Fruit fly (Drosophila melanogaster) whole organism, pupa: ENCODE results near the gene CG5412.

Experiments used
- CG10348 ChIP-seq: fragments of 200-800 bp; sonication (Bioruptor generic); IDR thresholded peaks from 2 replicates; pipeline ENCODE4 v1.3.6; 2022; ENCODE audit warnings: missing biosample characterization, missing genetic modification characterization
- CG12605 ChIP-seq: fragments of 200-800 bp; sonication (Bioruptor generic); IDR thresholded peaks from 2 replicates; pipeline ENCODE4 v1.3.6; 2022; ENCODE audit warnings: missing biosample characterization, missing genetic modification characterization
- CG13204 ChIP-seq: fragments of 200-800 bp; sonication (Bioruptor generic); optimal IDR thresholded peaks from 2 replicates; lab custom pipeline; 2018; ENCODE audit warnings: missing biosample characterization, mild to moderate bottlenecking, missing genetic modification characterization, moderate library complexity
- CG14655 ChIP-seq: fragments of 200-800 bp; sonication (Bioruptor generic); optimal IDR thresholded peaks from 3 replicates; lab custom pipeline; 2017; ENCODE audit warnings: mild to moderate bottlenecking, missing biosample characterization, missing genetic modification reagents, missing genetic modification characterization
- CG15710 ChIP-seq: fragments of 200-800 bp; sonication (Bioruptor generic); optimal IDR thresholded peaks from 2 replicates; lab custom pipeline; 2018; ENCODE audit warnings: missing biosample characterization, mild to moderate bottlenecking, missing genetic modification characterization, moderate library complexity
- CG17806 ChIP-seq: fragments of 200-800 bp; sonication (Bioruptor generic); optimal IDR thresholded peaks from 2 replicates; lab custom pipeline; 2018; ENCODE audit warnings: missing biosample characterization, mild to moderate bottlenecking, missing genetic modification characterization, moderate library complexity
- CG32121 ChIP-seq: fragments of 200-800 bp; sonication (Bioruptor generic); IDR thresholded peaks from 2 replicates; pipeline ENCODE4 v1.3.6; 2022; ENCODE audit warnings: missing biosample characterization, missing genetic modification characterization
- CG34367 ChIP-seq: fragments of 200-800 bp; sonication (Bioruptor generic); optimal IDR thresholded peaks from 2 replicates; lab custom pipeline; 2018; ENCODE audit warnings: missing biosample characterization, mild to moderate bottlenecking, missing genetic modification characterization
- CG4496 ChIP-seq: fragments of 200-800 bp; sonication (Bioruptor generic); IDR thresholded peaks from 3 replicates; pipeline ENCODE4 v1.3.6; 2022; ENCODE audit warnings: missing biosample characterization, missing genetic modification characterization
- CG8159 ChIP-seq: fragments of 200-800 bp; sonication (Bioruptor generic); optimal IDR thresholded peaks from 3 replicates; lab custom pipeline; 2018; ENCODE audit warnings: missing biosample characterization, mild to moderate bottlenecking, missing genetic modification characterization, moderate library complexity
- CG8301 ChIP-seq: fragments of 200-800 bp; sonication (Bioruptor generic); optimal IDR thresholded peaks from 2 replicates; lab custom pipeline; 2018; ENCODE audit warnings: missing biosample characterization, mild to moderate bottlenecking, missing genetic modification characterization
- CG9948 ChIP-seq: fragments of 200-800 bp; sonication (Bioruptor generic); optimal IDR thresholded peaks from 2 replicates; lab custom pipeline; 2018; ENCODE audit warnings: missing biosample characterization, mild to moderate bottlenecking, missing genetic modification characterization, moderate library complexity
- D1 ChIP-seq: fragments of 200-800 bp; sonication (Bioruptor generic); optimal IDR thresholded peaks from 2 replicates; lab custom pipeline; 2018; ENCODE audit warnings: missing biosample characterization, mild to moderate bottlenecking, missing genetic modification characterization, moderate library complexity
- EcR ChIP-seq: fragments of 200-800 bp; sonication (Bioruptor generic); optimal IDR thresholded peaks from 3 replicates; lab custom pipeline; 2019; ENCODE audit warnings: missing biosample characterization, missing genetic modification characterization, mild to moderate bottlenecking, moderate library complexity, missing genetic modification reagents
- Ets98B ChIP-seq: fragments of 200-800 bp; sonication (Bioruptor generic); IDR thresholded peaks from 2 replicates; pipeline ENCODE4 v1.3.6; 2022; ENCODE audit warnings: missing biosample characterization, missing genetic modification characterization
- Pif1A ChIP-seq: fragments of 200-800 bp; sonication (Bioruptor generic); optimal IDR thresholded peaks from 3 replicates; lab custom pipeline; 2016; ENCODE audit warnings: missing biosample characterization, missing genetic modification characterization
- Pif1B ChIP-seq: fragments of 200-800 bp; sonication (Bioruptor generic); optimal IDR thresholded peaks from 3 replicates; lab custom pipeline; 2016; ENCODE audit warnings: missing biosample characterization, missing genetic modification characterization
- Snoo ChIP-seq: fragments of 200-800 bp; sonication (Bioruptor generic); optimal IDR thresholded peaks from 3 replicates; lab custom pipeline; 2017; ENCODE audit warnings: missing biosample characterization, mild to moderate bottlenecking, missing genetic modification characterization, inconsistent platforms
- fd96Ca ChIP-seq: fragments of 200-800 bp; sonication (Bioruptor generic); IDR thresholded peaks from 3 replicates; pipeline ENCODE4 v1.3.6; 2022; ENCODE audit warnings: missing biosample characterization, missing genetic modification characterization
- gl ChIP-seq: fragments of 200-800 bp; sonication (Bioruptor generic); optimal IDR thresholded peaks from 2 replicates; lab custom pipeline; 2018; ENCODE audit warnings: missing biosample characterization, mild to moderate bottlenecking, missing genetic modification characterization
- rn ChIP-seq: fragments of 200-800 bp; sonication (Bioruptor generic); IDR thresholded peaks from 2 replicates; pipeline ENCODE4 v1.3.6; 2022; ENCODE audit warnings: missing biosample characterization, missing genetic modification characterization

Gene CG5412

DNA sequence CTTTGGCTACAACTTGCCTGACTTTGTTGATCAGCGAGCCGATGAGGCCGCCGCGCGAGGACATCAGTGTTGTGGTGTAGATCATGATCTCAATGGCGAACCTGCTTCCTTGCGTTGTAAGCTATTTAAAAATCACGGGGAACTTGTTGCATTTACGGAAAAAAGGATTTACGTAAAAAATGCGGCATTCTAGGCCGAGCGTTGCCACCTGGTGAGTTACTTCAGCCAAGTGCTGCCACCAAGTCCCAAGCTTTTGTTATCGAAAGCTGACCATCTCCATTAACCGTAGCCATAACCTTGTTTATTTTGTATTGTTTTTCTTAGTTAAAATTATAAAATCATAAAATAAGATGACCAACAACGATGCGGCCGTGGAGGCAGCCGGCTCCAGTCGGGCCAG is at the start of gene CG5412, which contains the start of gene TFAM:
Gene CG5412, plus strand, starts transcription at position 265 of the 400 bp plus-strand sequence.
Gene TFAM, minus strand, starts transcription at position 222 of the 400 bp plus-strand sequence.
- peak; percentile 64 for TF ChIP-seq EcR (GFP tag; lab: Kevin White, UChicago)
- TF ChIP-seq CG34367 (tag; lab: Kevin White, UChicago) = no peak

dm6 chr3R:20534575-20534974 is 42.3 kb upstream of the CG5412 start, which contains the start of the genes MtnE and MtnD:
Gene MtnE (minus strand): TSS chr3R:20534704.
Gene MtnD (plus strand): TSS chr3R:20534962.
- no peak for TF ChIP-seq Pif1A (GFP tag; lab: Kevin White, UChicago)
- TF ChIP-seq CG9948 (tag; lab: Kevin White, UChicago) = no peak
- TF ChIP-seq CG8159 = no peak
- no peak for TF ChIP-seq CG13204 (GFP tag; lab: Kevin White, UChicago)
- TF ChIP-seq CG14655 (GFP tag; lab: Kevin White, UChicago) = no peak
- peak; percentile 60; the same call in 1 of the 3 replicates for TF ChIP-seq CG4496 (GFP tag; lab: Robert Waterston, UW)
- no peak for TF ChIP-seq gl

DNA sequence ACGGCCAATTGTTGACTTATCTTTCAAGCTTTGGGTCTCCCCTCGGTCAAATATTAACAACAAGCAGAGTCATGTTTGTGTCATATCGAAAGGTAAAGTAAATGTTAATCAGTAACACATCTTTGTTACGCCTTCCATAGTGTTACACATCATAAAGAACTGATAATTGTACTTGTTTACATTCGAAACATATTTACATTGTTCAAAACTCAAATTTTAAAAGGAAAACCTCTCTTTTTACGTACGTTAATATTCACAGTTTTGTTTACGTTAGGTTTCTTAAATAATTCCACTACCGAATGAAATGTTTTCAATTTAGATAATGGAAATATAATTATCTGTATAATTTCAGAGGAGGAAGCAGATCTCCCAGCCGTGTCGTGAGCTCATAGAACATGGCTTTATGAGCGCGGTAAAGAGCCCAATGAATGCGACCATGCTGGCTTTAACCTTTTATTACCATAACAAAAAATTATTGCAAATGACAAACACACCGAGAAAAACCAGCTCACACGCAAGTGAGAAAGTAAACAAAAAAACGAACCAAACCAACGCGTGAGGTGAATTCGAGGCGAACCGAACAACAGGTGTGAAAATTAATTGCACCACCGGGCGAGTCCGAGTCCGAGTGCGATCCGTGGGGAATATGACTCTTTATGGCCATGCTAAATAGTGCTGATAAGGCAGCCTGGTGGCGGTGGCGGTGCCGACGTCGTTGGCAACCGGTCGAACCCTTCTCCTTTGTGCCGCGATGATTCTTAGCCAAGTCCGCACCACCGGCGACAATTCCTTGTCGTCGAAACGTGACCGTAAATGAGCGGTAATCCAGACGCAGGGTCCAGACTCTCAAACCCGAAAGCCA is 34.3 kb upstream of the CG5412 start:
- TF ChIP-seq CG4496 (GFP tag; lab: Robert Waterston, UW) (peak; percentile 57; the same call in 1 of the 3 replicates), Pif1A (GFP tag; lab: Kevin White, UChicago) (no peak)

DNA sequence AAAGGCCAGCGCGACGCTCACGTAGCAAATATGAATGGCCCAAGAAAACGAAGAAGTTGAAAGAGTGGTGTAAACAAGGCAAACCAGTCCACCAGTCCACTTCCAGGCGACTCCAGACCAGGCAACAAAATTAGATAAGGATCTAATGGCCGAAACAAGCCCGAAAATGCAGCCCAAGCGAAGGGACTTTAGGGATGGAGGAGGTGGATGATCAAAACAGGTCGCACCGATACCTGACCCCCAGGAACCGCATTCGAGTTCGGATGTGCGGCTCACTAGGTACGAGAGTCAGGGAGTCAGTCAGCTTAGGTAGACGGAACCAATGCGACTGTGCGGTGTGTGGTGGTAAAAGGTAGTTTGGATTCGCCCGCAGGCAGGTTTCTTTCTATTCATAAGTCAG is 33.6 kb upstream of the CG5412 start:
- TF ChIP-seq Snoo (tag; lab: Kevin White, UChicago) = no peak
- TF ChIP-seq CG17806 = no peak
- TF ChIP-seq Pif1B (GFP tag; lab: Kevin White, UChicago) = no peak
- no peak for TF ChIP-seq CG10348 (GFP tag; lab: Robert Waterston, UW)
- TF ChIP-seq CG4496 (GFP tag; lab: Robert Waterston, UW) = no peak
- TF ChIP-seq rn (GFP tag; lab: Robert Waterston, UW) = no peak
- TF ChIP-seq CG34367 (tag; lab: Kevin White, UChicago) = no peak
- TF ChIP-seq fd96Ca = no peak
- TF ChIP-seq CG14655 (GFP tag; lab: Kevin White, UChicago) = no peak
- no peak for TF ChIP-seq CG8159
- TF ChIP-seq CG32121 = no peak
- no peak for TF ChIP-seq CG13204 (GFP tag; lab: Kevin White, UChicago)
- TF ChIP-seq CG9948 (tag; lab: Kevin White, UChicago) = no peak

DNA sequence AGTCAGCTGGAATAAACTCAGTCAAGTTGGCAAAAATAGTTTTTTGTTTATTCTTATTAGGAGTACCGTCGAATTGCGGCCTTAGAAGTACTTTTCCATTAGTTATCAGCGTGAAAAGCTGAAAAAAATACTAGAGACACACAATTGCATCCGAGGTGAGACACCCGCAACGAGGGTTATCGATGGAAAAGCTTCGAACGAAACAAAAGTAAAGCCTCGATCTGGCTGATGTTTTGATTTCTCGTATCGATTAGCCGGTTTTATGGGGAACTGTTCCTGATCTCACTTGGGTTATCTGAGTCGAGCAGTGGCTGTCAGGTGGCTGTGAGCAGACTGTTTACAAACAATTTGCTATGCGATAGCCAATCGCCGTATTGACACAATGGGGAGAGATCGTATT is 33.1 kb upstream of the CG5412 start:
- no peak for TF ChIP-seq CG8301
- no peak for TF ChIP-seq Pif1B (GFP tag; lab: Kevin White, UChicago)
- TF ChIP-seq CG14655 (GFP tag; lab: Kevin White, UChicago) = no peak
- TF ChIP-seq EcR (GFP tag; lab: Kevin White, UChicago) = no peak
- TF ChIP-seq fd96Ca = no peak
- no peak for TF ChIP-seq D1
- TF ChIP-seq gl = no peak
- no peak for TF ChIP-seq CG4496 (GFP tag; lab: Robert Waterston, UW)
- no peak for TF ChIP-seq Ets98B (GFP tag; lab: Robert Waterston, UW)
- no peak for TF ChIP-seq Snoo (tag; lab: Kevin White, UChicago)
- TF ChIP-seq CG15710 (tag; lab: Kevin White, UChicago) = no peak
- no peak for TF ChIP-seq CG8159
- no peak for TF ChIP-seq CG13204 (GFP tag; lab: Kevin White, UChicago)
- no peak for TF ChIP-seq rn (GFP tag; lab: Robert Waterston, UW)
- no peak for TF ChIP-seq CG17806
- TF ChIP-seq CG34367 (tag; lab: Kevin White, UChicago) = no peak
- no peak for TF ChIP-seq CG9948 (tag; lab: Kevin White, UChicago)
- no peak for TF ChIP-seq CG10348 (GFP tag; lab: Robert Waterston, UW)

DNA sequence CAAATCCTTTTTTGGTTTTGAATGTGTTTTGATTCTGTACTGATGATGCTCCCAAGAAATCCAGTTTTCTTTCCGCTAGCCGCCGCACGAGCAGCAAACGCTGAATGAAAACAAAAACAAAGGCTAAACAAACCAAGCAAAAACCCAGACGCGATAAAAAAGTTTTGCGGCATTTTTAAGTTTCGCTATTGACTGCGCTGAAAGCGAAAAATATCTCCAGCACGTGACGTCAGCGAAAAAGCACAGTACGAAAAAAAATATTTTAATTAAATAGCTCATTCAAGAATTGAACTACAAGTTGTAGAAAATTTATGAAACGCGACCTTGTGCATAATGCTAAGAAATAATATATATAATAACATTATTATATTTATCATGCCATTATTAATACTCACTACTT is 31.9 kb upstream of the CG5412 start:
- TF ChIP-seq EcR (GFP tag; lab: Kevin White, UChicago) (no peak), CG32121 (no peak), rn (GFP tag; lab: Robert Waterston, UW) (no peak), Pif1A (GFP tag; lab: Kevin White, UChicago) (no peak), CG17806 (no peak), gl (no peak), fd96Ca (no peak), CG8159 (no peak), D1 (no peak)

- TF ChIP-seq fd96Ca (peak; percentile 23; the same call in 1 of the 3 replicates), D1 (no peak), Pif1A (GFP tag; lab: Kevin White, UChicago) (no peak), CG8159 (no peak), Snoo (tag; lab: Kevin White, UChicago) (no peak), CG12605 (GFP tag; lab: Robert Waterston, UW) (0 out of 2 replicates have a peak, but pooled peaks have one; percentile 28), EcR (GFP tag; lab: Kevin White, UChicago) (no peak), Ets98B (GFP tag; lab: Robert Waterston, UW) (peak; percentile 45; the same call in 1 of the 2 replicates), CG32121 (peak; percentile 26; the same call in 1 of the 2 replicates), CG4496 (GFP tag; lab: Robert Waterston, UW) (0 out of 3 replicates have a peak, but pooled peaks have one; percentile 40)
Observed at dm6 chr3R:20545678-20546077, 31.2 kb upstream of the CG5412 start.
